Fruit fly (Drosophila melanogaster): ENCODE measurements around the gene CG42710.

- no peak for TF ChIP-seq CG8478 (optimal IDR thresholded peaks at IDR 0.05)
- no peak for TF ChIP-seq pan (optimal IDR thresholded peaks at IDR 0.05)
Measured at dm6 chr2L:8747480-8747879, 34.8 kb downstream of the CG42710 start.
